Worm (Caenorhabditis elegans): ENCODE data around the gene ostb-1.

DNA sequence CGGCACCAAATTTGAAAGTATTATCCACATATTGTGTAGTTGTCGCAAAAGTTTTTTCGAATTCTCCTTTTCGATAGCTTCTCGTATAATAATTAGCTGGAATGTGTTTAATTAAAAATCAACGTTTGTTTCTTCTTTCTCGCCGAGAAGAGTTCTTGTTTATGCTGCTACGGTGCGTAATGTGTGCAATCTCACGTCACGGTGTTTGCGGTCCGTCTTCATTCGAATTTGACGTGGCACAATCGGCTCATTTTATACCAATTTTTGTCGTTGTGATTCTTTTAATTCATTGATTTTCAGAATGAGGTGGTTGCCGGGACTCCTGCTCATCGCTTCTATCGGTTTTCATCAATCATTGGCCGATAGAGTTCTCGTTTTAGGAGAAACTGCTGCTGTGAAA is at the start of gene ostb-1:
- TF ChIP-seq ceh-82 (tag; optimal IDR thresholded peaks at IDR 0.05) (no peak), fos-1 (tag; optimal IDR thresholded peaks at IDR 0.05) (peak; percentile 5), unc-55 (GFP tag; optimal IDR thresholded peaks at IDR 0.05) (peak; percentile 45), lin-11 (tag; optimal IDR thresholded peaks at IDR 0.05) (no peak)

All from whole organism, L2 larva.